Fruit fly (Drosophila melanogaster): ENCODE data around the gene Shaw.

- TF ChIP-seq CG12768 (GFP tag; optimal IDR thresholded peaks at IDR 0.05): no peak
- no peak for TF ChIP-seq CG7101 (tag; optimal IDR thresholded peaks at IDR 0.05)
- no peak for TF ChIP-seq CG14711 (tag; optimal IDR thresholded peaks at IDR 0.05)
- no peak for TF ChIP-seq CG33017 (tag; optimal IDR thresholded peaks at IDR 0.05)
- TF ChIP-seq CG1620 (GFP tag; optimal IDR thresholded peaks at IDR 0.05): no peak
- no peak for TF ChIP-seq cnc (optimal IDR thresholded peaks at IDR 0.05)
- no peak for TF ChIP-seq kay (GFP tag; ENCODE audit: borderline replicate concordance)
Measured at dm6 chr2L:3700374-3700773, 17.6 kb upstream of the Shaw start, which contains the start of gene Sfp24C1.
